Worm (Caenorhabditis elegans) whole organism, young adult: ENCODE results near the gene T26E4.7.

Source experiments
- B0035.1 ChIP-seq: sonication (generic microtip); optimal IDR thresholded peaks from 2 replicates; lab custom pipeline; 2016; ENCODE audit warnings: missing genetic modification characterization, mild to moderate bottlenecking, missing compliant biosample characterization, missing genotype, missing genetic modification reagents
- T07F8.4 ChIP-seq: sonication (generic microtip); optimal IDR thresholded peaks from 2 replicates; lab custom pipeline; 2016; ENCODE audit warnings: mild to moderate bottlenecking, missing genetic modification characterization, moderate library complexity, missing compliant biosample characterization
- Y53G8AR.9 ChIP-seq: fragments of 200-800 bp; sonication (Bioruptor generic); conservative IDR thresholded peaks from 2 replicates; pipeline ENCODE4 v1.3.6; 2022; ENCODE audit warnings: missing genetic modification reagents, missing genetic modification characterization, missing compliant biosample characterization
- ceh-100 ChIP-seq: fragments of 200-800 bp; sonication (Bioruptor generic); IDR thresholded peaks from 2 replicates; pipeline ENCODE4 v1.3.6; 2022; ENCODE audit warnings: missing genetic modification reagents, missing genetic modification characterization, missing compliant biosample characterization
- madf-8 ChIP-seq: fragments of 200-800 bp; sonication (Bioruptor generic); conservative IDR thresholded peaks from 2 replicates; pipeline ENCODE4 v1.3.6; 2022; ENCODE audit warnings: missing genetic modification reagents, missing genetic modification characterization, missing compliant biosample characterization
- mcd-1 ChIP-seq: fragments of 200-800 bp; sonication (Bioruptor generic); IDR thresholded peaks from 2 replicates; pipeline ENCODE4 v1.3.6; 2022; ENCODE audit warnings: missing genetic modification reagents, missing genetic modification characterization, missing compliant biosample characterization
- tlf-1 ChIP-seq: fragments of 200-800 bp; sonication (Bioruptor generic); optimal IDR thresholded peaks from 2 replicates; lab custom pipeline; 2018; ENCODE audit warnings: mild to moderate bottlenecking, missing genetic modification characterization, missing compliant biosample characterization
- unc-62 ChIP-seq: fragments of 150-350 bp; optimal IDR thresholded peaks from 2 replicates; lab custom pipeline; 2014; ENCODE audit warnings: missing biosample characterization, missing genetic modification reagents, missing genetic modification characterization
- ztf-6 ChIP-seq: fragments of 200-800 bp; sonication (Bioruptor generic); IDR thresholded peaks from 2 replicates; pipeline ENCODE4 v1.3.6; 2022; ENCODE audit warnings: missing genetic modification reagents, missing genetic modification characterization, missing compliant biosample characterization

ce11 chrV:15773141-15773540 is 20.2 kb upstream of the T26E4.7 start, which contains the start of gene nhr-60:
- TF ChIP-seq madf-8 (no peak), ceh-100 (no peak), tlf-1 (GFP tag; lab: Kevin White, UChicago) (no peak), mcd-1 (GFP tag; lab: Robert Waterston, UW) (no peak), Y53G8AR.9 (GFP tag; lab: Robert Waterston, UW) (no peak), T07F8.4 (tag; lab: Kevin White, UChicago) (no peak), B0035.1 (tag; lab: Kevin White, UChicago) (no peak), ztf-6 (GFP tag; lab: Robert Waterston, UW) (no peak), unc-62 (GFP tag; lab: Kevin White, UChicago) (no peak)
